Worm (Caenorhabditis elegans): ENCODE data around the gene abu-6.

DNA sequence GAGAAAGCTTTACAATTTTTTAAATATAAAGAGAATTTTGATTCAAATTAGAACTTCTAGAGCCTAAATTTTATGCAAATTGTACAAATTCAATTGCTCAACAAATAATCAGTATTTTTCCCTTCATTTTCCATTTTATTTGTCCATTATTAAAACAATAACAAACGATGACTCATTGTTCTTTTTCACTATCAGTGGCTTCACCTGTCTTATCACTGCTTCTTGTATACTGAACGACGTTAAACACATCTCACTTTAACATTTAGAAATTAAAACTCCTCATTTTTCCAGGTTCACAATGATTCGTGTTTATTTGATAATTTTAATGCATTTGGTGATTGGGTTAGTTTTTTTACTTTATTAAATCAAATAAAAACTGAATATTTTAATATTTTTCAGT, 42.0 kb downstream of the abu-6 start, which contains the start of gene sid-1:
- TF ChIP-seq mdl-1 (tag; optimal IDR thresholded peaks at IDR 0.05) (no peak), nhr-237 (tag; optimal IDR thresholded peaks at IDR 0.05) (no peak), ztf-11 (tag; optimal IDR thresholded peaks at IDR 0.05) (no peak), aly-2 (tag; optimal IDR thresholded peaks at IDR 0.05) (no peak), elt-1 (tag; optimal IDR thresholded peaks at IDR 0.05) (no peak), nhr-6 (tag; optimal IDR thresholded peaks at IDR 0.05) (no peak), snpc-4 (tag; optimal IDR thresholded peaks at IDR 0.05) (no peak), ceh-16 (tag; optimal IDR thresholded peaks at IDR 0.05) (no peak), egl-27 (tag; optimal IDR thresholded peaks at IDR 0.05) (no peak), lin-13 (GFP tag; optimal IDR thresholded peaks at IDR 0.05) (no peak), nhr-11 (tag; optimal IDR thresholded peaks at IDR 0.05) (no peak), lin-39 (tag; optimal IDR thresholded peaks at IDR 0.05) (no peak)

Measured in whole organism, L2 larva.